Worm (Caenorhabditis elegans) whole organism, L3 larva: ENCODE measurements around the gene K02C4.5.

Experiments
- jun-1 ChIP-seq: fragments of 150-350 bp; optimal IDR thresholded peaks from 2 replicates; lab custom pipeline; 2014; ENCODE audit warnings: missing biosample characterization, missing genetic modification reagents, missing genetic modification characterization
- sea-2 ChIP-seq: fragments of 150-350 bp; sonication (generic microtip); optimal IDR thresholded peaks from 4 replicates; lab custom pipeline; 2014; ENCODE audit warnings: missing biosample characterization, missing genetic modification reagents, missing genetic modification characterization
- snpc-4 ChIP-seq: fragments of 150-350 bp; optimal IDR thresholded peaks from 2 replicates; lab custom pipeline; 2014; ENCODE audit warnings: missing biosample characterization, missing genetic modification characterization
- unc-39 ChIP-seq: sonication (generic microtip); optimal IDR thresholded peaks from 4 replicates; lab custom pipeline; 2017; ENCODE audit warnings: missing biosample characterization, missing genetic modification characterization

ce11 chrII:8052172-8052571 lies 26.1 kb upstream of the K02C4.5 start:
- TF ChIP-seq unc-39 (tag; lab: Kevin White, UChicago) = no peak
- TF ChIP-seq sea-2 (GFP tag; lab: Kevin White, UChicago) = no peak
- no peak for TF ChIP-seq snpc-4 (tag; lab: Kevin White, UChicago)
- no peak for TF ChIP-seq jun-1 (tag; lab: Kevin White, UChicago)
